Fruit fly (Drosophila melanogaster) whole organism, embryonic: ENCODE measurements around the gene dtn.

Experiments
- Awh ChIP-seq: fragments of 200-800 bp; sonication (Bioruptor generic); IDR thresholded peaks from 2 replicates; pipeline ENCODE4, ENCODE4 v1.3.6; 2022; ENCODE audit warnings: missing biosample characterization, missing genetic modification characterization
- CG11723 ChIP-seq: fragments of 200-800 bp; sonication (Bioruptor generic); optimal IDR thresholded peaks from 2 replicates; lab custom pipeline; 2017; ENCODE audit warnings: missing biosample characterization, mild to moderate bottlenecking, missing genetic modification characterization
- CG12219 ChIP-seq: fragments of 200-800 bp; sonication (Bioruptor generic); optimal IDR thresholded peaks from 3 replicates; lab custom pipeline; 2018; ENCODE audit warnings: missing biosample characterization, mild to moderate bottlenecking, missing genetic modification characterization
- CG13296 ChIP-seq: fragments of 200-800 bp; sonication (Bioruptor generic); optimal IDR thresholded peaks from 3 replicates; lab custom pipeline; 2018; ENCODE audit warnings: missing biosample characterization, mild to moderate bottlenecking, missing genetic modification characterization
- CG14441 ChIP-seq: fragments of 200-800 bp; sonication (Bioruptor generic); IDR thresholded peaks from 2 replicates; pipeline ENCODE4 v1.3.6; 2022; ENCODE audit warnings: missing biosample characterization, missing genetic modification characterization
- CG15479 ChIP-seq: fragments of 200-800 bp; sonication (Bioruptor generic); optimal IDR thresholded peaks from 3 replicates; lab custom pipeline; 2019; ENCODE audit warnings: missing biosample characterization, mild to moderate bottlenecking, missing genetic modification characterization, moderate library complexity
- CG17328 ChIP-seq: fragments of 200-800 bp; sonication (Bioruptor generic); IDR thresholded peaks from 2 replicates; pipeline ENCODE4 v1.3.6; 2022; ENCODE audit warnings: missing biosample characterization, missing genetic modification characterization
- CG2120 ChIP-seq: fragments of 200-800 bp; sonication (Bioruptor generic); optimal IDR thresholded peaks from 3 replicates; lab custom pipeline; 2016; ENCODE audit warnings: missing biosample characterization, missing genetic modification characterization
- CG2129 ChIP-seq: fragments of 200-800 bp; sonication (Bioruptor generic); IDR thresholded peaks from 2 replicates; pipeline ENCODE4 v1.3.6; 2022; ENCODE audit warnings: missing biosample characterization, missing genetic modification characterization; ENCODE audit not compliant: partially characterized antibody
- CG3065 ChIP-seq: fragments of 200-800 bp; sonication (Bioruptor generic); optimal IDR thresholded peaks from 2 replicates; lab custom pipeline; 2016; ENCODE audit warnings: missing biosample characterization, missing genetic modification characterization
- CG42726 ChIP-seq: fragments of 200-800 bp; sonication (Bioruptor generic); IDR thresholded peaks from 2 replicates; pipeline ENCODE4 v1.3.6; 2022; ENCODE audit warnings: missing biosample characterization, missing genetic modification characterization; ENCODE audit not compliant: partially characterized antibody
- CG4404 ChIP-seq: fragments of 200-800 bp; sonication (Bioruptor generic); IDR thresholded peaks from 2 replicates; pipeline ENCODE4 v1.3.6; 2022; ENCODE audit warnings: missing biosample characterization, missing genetic modification characterization
- CG4424 ChIP-seq: fragments of 200-800 bp; sonication (Bioruptor generic); optimal IDR thresholded peaks from 3 replicates; lab custom pipeline; 2016; ENCODE audit warnings: missing biosample characterization, missing genetic modification characterization
- CG8290 ChIP-seq, 3 experiments: fragments of 200-800 bp; sonication (Bioruptor generic); optimal IDR thresholded peaks; 2 replicates each; lab custom pipeline; 2016 to 2019; ENCODE audit warnings: missing biosample characterization in 3 of 3, missing genetic modification characterization in 3 of 3, mild to moderate bottlenecking in 2 of 3, moderate library complexity in 1 of 3
- CG8765 ChIP-seq: fragments of 200-800 bp; sonication (Bioruptor generic); IDR thresholded peaks from 2 replicates; pipeline ENCODE4 v1.3.6; 2022; ENCODE audit warnings: missing biosample characterization, missing genetic modification characterization
- Chrac-16 ChIP-seq: fragments of 200-800 bp; sonication (Bioruptor generic); optimal IDR thresholded peaks from 3 replicates; lab custom pipeline; 2016; ENCODE audit warnings: missing biosample characterization, missing genetic modification characterization
- D19A ChIP-seq: fragments of 200-800 bp; optimal IDR thresholded peaks from 3 replicates; lab custom pipeline; 2019; ENCODE audit warnings: missing biosample characterization, mild to moderate bottlenecking, missing genetic modification characterization, moderate library complexity
- Dad ChIP-seq: fragments of 200-800 bp; sonication (Bioruptor generic); optimal IDR thresholded peaks from 3 replicates; lab custom pipeline; 2016; ENCODE audit warnings: missing biosample characterization, missing genetic modification characterization
- Dp ChIP-seq: fragments of 200-800 bp; sonication (Bioruptor generic); optimal IDR thresholded peaks from 2 replicates; lab custom pipeline; 2018; ENCODE audit warnings: missing biosample characterization, mild to moderate bottlenecking, missing genetic modification characterization, moderate library complexity
- HLH54F ChIP-seq: fragments of 200-800 bp; sonication (Bioruptor generic); optimal IDR thresholded peaks from 3 replicates; lab custom pipeline; 2016; ENCODE audit warnings: missing biosample characterization, missing genetic modification characterization
- Hr78 ChIP-seq, 2 experiments: fragments of 200-800 bp in 1 of 2; fragments of >200 bp in 1 of 2; sonication (Bioruptor generic) in 1 of 2; optimal IDR thresholded peaks; 2 replicates each; lab custom pipeline; 2017 to 2019; ENCODE audit warnings: missing biosample characterization in 2 of 2, missing genetic modification characterization in 2 of 2, mild to moderate bottlenecking in 1 of 2, moderate library complexity in 1 of 2
- Lhr ChIP-seq: fragments of 200-800 bp; sonication (Bioruptor generic); optimal IDR thresholded peaks from 3 replicates; lab custom pipeline; 2017; ENCODE audit warnings: mild to moderate bottlenecking, missing biosample characterization, missing genetic modification reagents, missing genetic modification characterization
- Nf-YC ChIP-seq: fragments of 200-800 bp; optimal IDR thresholded peaks from 3 replicates; lab custom pipeline; 2019; ENCODE audit warnings: missing biosample characterization, mild to moderate bottlenecking, missing genetic modification characterization, moderate library complexity
- Six4 ChIP-seq: fragments of 200-800 bp; sonication (Bioruptor generic); optimal IDR thresholded peaks from 2 replicates; lab custom pipeline; 2016; ENCODE audit warnings: missing biosample characterization, missing genetic modification characterization
- Sox102F ChIP-seq: fragments of 200-800 bp; sonication (Bioruptor generic); optimal IDR thresholded peaks from 2 replicates; lab custom pipeline; 2018; ENCODE audit warnings: missing biosample characterization, mild to moderate bottlenecking, missing genetic modification characterization, moderate library complexity
- Sry-β ChIP-seq: fragments of 200-800 bp; sonication (Bioruptor generic); optimal IDR thresholded peaks from 2 replicates; lab custom pipeline; 2018; ENCODE audit warnings: missing biosample characterization, mild to moderate bottlenecking, missing genetic modification characterization, moderate library complexity
- TFAM ChIP-seq: fragments of 200-800 bp; sonication (Bioruptor generic); optimal IDR thresholded peaks from 2 replicates; lab custom pipeline; 2017; ENCODE audit warnings: missing biosample characterization, missing genetic modification characterization, inconsistent platforms
- Vsx1 ChIP-seq: fragments of 200-800 bp; sonication (Bioruptor generic); optimal IDR thresholded peaks from 2 replicates; lab custom pipeline; 2017; ENCODE audit warnings: missing biosample characterization, mild to moderate bottlenecking, missing genetic modification characterization, missing genetic modification reagents
- YL-1 ChIP-seq: fragments of 200-800 bp; sonication (Bioruptor generic); optimal IDR thresholded peaks from 3 replicates; lab custom pipeline; 2017; ENCODE audit warnings: missing biosample characterization, mild to moderate bottlenecking, missing genetic modification characterization
- ash1 ChIP-seq: fragments of 200-800 bp; sonication (Bioruptor generic); optimal IDR thresholded peaks from 2 replicates; lab custom pipeline; 2018; ENCODE audit warnings: missing biosample characterization, mild to moderate bottlenecking, missing genetic modification characterization
- cato ChIP-seq: fragments of 200-800 bp; sonication (Bioruptor generic); optimal IDR thresholded peaks from 2 replicates; lab custom pipeline; 2016; ENCODE audit warnings: missing biosample characterization, missing genetic modification characterization, borderline replicate concordance
- caup ChIP-seq: fragments of 200-800 bp; sonication (Bioruptor generic); optimal IDR thresholded peaks from 3 replicates; lab custom pipeline; 2017; ENCODE audit warnings: missing biosample characterization, mild to moderate bottlenecking, missing genetic modification characterization, moderate library complexity; ENCODE audit not compliant: severe bottlenecking
- dimm ChIP-seq: fragments of 200-800 bp; sonication (Bioruptor generic); IDR thresholded peaks from 2 replicates; pipeline ENCODE4 v1.3.6; 2022; ENCODE audit warnings: missing biosample characterization, missing genetic modification characterization
- gsb ChIP-seq: fragments of 200-800 bp; sonication (Bioruptor generic); IDR thresholded peaks from 2 replicates; pipeline ENCODE4 v1.3.6; 2022; ENCODE audit warnings: missing biosample characterization, missing genetic modification characterization
- jumu ChIP-seq: fragments of 200-800 bp; sonication (Bioruptor generic); optimal IDR thresholded peaks from 3 replicates; lab custom pipeline; 2016; ENCODE audit warnings: missing biosample characterization, missing genetic modification characterization
- kah ChIP-seq: fragments of 200-800 bp; sonication (Bioruptor generic); optimal IDR thresholded peaks from 2 replicates; lab custom pipeline; 2018; ENCODE audit warnings: missing biosample characterization, mild to moderate bottlenecking, missing genetic modification characterization
- kni ChIP-seq: fragments of 200-800 bp; sonication (Bioruptor generic); optimal IDR thresholded peaks from 3 replicates; lab custom pipeline; 2017; ENCODE audit warnings: mild to moderate bottlenecking, missing biosample characterization, missing genetic modification reagents, missing genetic modification characterization
- oc ChIP-seq: fragments of 200-800 bp; sonication (Bioruptor generic); optimal IDR thresholded peaks from 2 replicates; lab custom pipeline; 2018; ENCODE audit warnings: missing biosample characterization, mild to moderate bottlenecking, missing genetic modification characterization, moderate library complexity
- pzg ChIP-seq: fragments of 200-800 bp; sonication (Bioruptor generic); optimal IDR thresholded peaks from 3 replicates; lab custom pipeline; 2018; ENCODE audit warnings: missing biosample characterization, mild to moderate bottlenecking, missing genetic modification characterization, moderate library complexity
- sd ChIP-seq: fragments of 200-800 bp; sonication (Bioruptor generic); optimal IDR thresholded peaks from 3 replicates; lab custom pipeline; 2018; ENCODE audit warnings: missing biosample characterization, mild to moderate bottlenecking, missing genetic modification characterization, moderate library complexity
- sisA ChIP-seq: fragments of 200-800 bp; sonication (Bioruptor generic); IDR thresholded peaks from 2 replicates; pipeline ENCODE4 v1.3.6; 2022; ENCODE audit warnings: missing biosample characterization, missing genetic modification characterization
- stc ChIP-seq: fragments of 200-800 bp; sonication (Bioruptor generic); IDR thresholded peaks from 2 replicates; pipeline ENCODE4 v1.3.6; 2022; ENCODE audit warnings: missing biosample characterization, missing genetic modification characterization
- sug ChIP-seq: fragments of 200-800 bp; optimal IDR thresholded peaks from 2 replicates; lab custom pipeline; 2019; ENCODE audit warnings: missing biosample characterization, mild to moderate bottlenecking, missing genetic modification characterization, moderate library complexity
- tup ChIP-seq: fragments of 200-800 bp; sonication (Bioruptor generic); optimal IDR thresholded peaks from 2 replicates; lab custom pipeline; 2016; ENCODE audit warnings: missing biosample characterization, mild to moderate bottlenecking, missing genetic modification characterization, moderate library complexity

Gene dtn

dm6 chrX:6193183-6193810 is 32.1 kb upstream of the dtn start (continued):
- TF ChIP-seq CG13296 (GFP tag; lab: Kevin White, UChicago): peak; percentile 83
- TF ChIP-seq CG11723 (GFP tag; lab: Kevin White, UChicago): peak; percentile 34
- TF ChIP-seq HLH54F (GFP tag; lab: Kevin White, UChicago): peak; percentile 27
- peak; percentile 90 for TF ChIP-seq Awh (GFP tag; lab: Robert Waterston, UW)
- no peak for TF ChIP-seq CG8290 (GFP tag; optimal IDR thresholded peaks at IDR 0.05; lab: Kevin White, UChicago)
- no peak for TF ChIP-seq CG8290 (tag; optimal IDR thresholded peaks at IDR 0.05; lab: Kevin White, UChicago)
- TF ChIP-seq tup: peak; percentile 43
- no peak for TF ChIP-seq Dp
- peak; percentile 41 for TF ChIP-seq kah (GFP tag; lab: Kevin White, UChicago)
- peak; percentile 34; the same call in 1 of the 2 replicates for TF ChIP-seq CG8765 (GFP tag; lab: Robert Waterston, UW)
- peak; percentile 71 for TF ChIP-seq sug (tag; lab: Kevin White, UChicago)
- TF ChIP-seq kni (GFP tag; lab: Kevin White, UChicago): no peak
- TF ChIP-seq Chrac-16 (GFP tag; lab: Kevin White, UChicago): peak; percentile 48
- no peak for TF ChIP-seq Sry-β (GFP tag; lab: Kevin White, UChicago)
- TF ChIP-seq cato: peak; percentile 8
- peak; percentile 84 for TF ChIP-seq CG17328 (GFP tag; lab: Robert Waterston, UW)
- peak; percentile 16 for TF ChIP-seq Dad
- peak; percentile 28 for TF ChIP-seq Vsx1
- no peak for TF ChIP-seq pzg
- TF ChIP-seq Hr78 (GFP tag; optimal IDR thresholded peaks at IDR 0.05; lab: Kevin White, UChicago): peak in 1 of 2 experiments; percentile 16
- peak; percentile 69; the same call in 1 of the 2 replicates for TF ChIP-seq dimm (GFP tag; lab: Robert Waterston, UW)
- peak; percentile 29 for TF ChIP-seq Six4 (GFP tag; lab: Kevin White, UChicago)
- TF ChIP-seq Sox102F (GFP tag; lab: Kevin White, UChicago): peak; percentile 88
- TF ChIP-seq ash1 (GFP tag; lab: Kevin White, UChicago): no peak
- TF ChIP-seq CG2120 (GFP tag; lab: Kevin White, UChicago): peak; percentile 83
- TF ChIP-seq CG42726: no peak
- TF ChIP-seq TFAM (GFP tag; lab: Kevin White, UChicago): no peak
- peak; percentile 64 for TF ChIP-seq sisA (GFP tag; lab: Robert Waterston, UW)
- TF ChIP-seq stc (GFP tag; lab: Robert Waterston, UW): peak; percentile 92
- peak; percentile 71 for TF ChIP-seq oc (tag; lab: Kevin White, UChicago)
- TF ChIP-seq Lhr (GFP tag; lab: Kevin White, UChicago): no peak
- peak; percentile 56 for TF ChIP-seq sd
- TF ChIP-seq CG14441 (GFP tag; lab: Robert Waterston, UW): peak; percentile 88
- peak; percentile 85 for TF ChIP-seq caup (GFP tag; lab: Kevin White, UChicago)
- TF ChIP-seq D19A (tag; lab: Kevin White, UChicago): peak; percentile 68
- no peak for TF ChIP-seq YL-1 (GFP tag; lab: Kevin White, UChicago)
- no peak for TF ChIP-seq CG2129 (GFP tag; lab: Robert Waterston, UW)
- TF ChIP-seq gsb (GFP tag; lab: Robert Waterston, UW): peak; percentile 72
- peak; percentile 58 for TF ChIP-seq Nf-YC (tag; lab: Kevin White, UChicago)
- peak; percentile 33 for TF ChIP-seq CG12219 (GFP tag; lab: Kevin White, UChicago)
- no peak for TF ChIP-seq CG15479 (GFP tag; lab: Kevin White, UChicago)
- peak; percentile 73 for TF ChIP-seq CG4404
- peak; percentile 11 for TF ChIP-seq CG3065
- peak; percentile 50 for TF ChIP-seq CG4424 (GFP tag; lab: Kevin White, UChicago)
- no peak for TF ChIP-seq jumu (GFP tag; lab: Kevin White, UChicago)
